Worm (Caenorhabditis elegans): ENCODE measurements around the gene C04G2.5.

C04G2.5 gene

ce11 chrIV:10095171-10095570, at the start of gene C04G2.5, which contains the start of gene msp-36:
Gene C04G2.5, minus strand, starts transcription at chrIV:10095271.
Gene msp-36, plus strand, starts transcription at chrIV:10095433.
- TF ChIP-seq unc-62 (GFP tag; optimal IDR thresholded peaks at IDR 0.05): no peak

ce11 chrIV:10144487-10144886, 49.4 kb upstream of the C04G2.5 start:
- no peak for TF ChIP-seq unc-62 (GFP tag; optimal IDR thresholded peaks at IDR 0.05)

DNA sequence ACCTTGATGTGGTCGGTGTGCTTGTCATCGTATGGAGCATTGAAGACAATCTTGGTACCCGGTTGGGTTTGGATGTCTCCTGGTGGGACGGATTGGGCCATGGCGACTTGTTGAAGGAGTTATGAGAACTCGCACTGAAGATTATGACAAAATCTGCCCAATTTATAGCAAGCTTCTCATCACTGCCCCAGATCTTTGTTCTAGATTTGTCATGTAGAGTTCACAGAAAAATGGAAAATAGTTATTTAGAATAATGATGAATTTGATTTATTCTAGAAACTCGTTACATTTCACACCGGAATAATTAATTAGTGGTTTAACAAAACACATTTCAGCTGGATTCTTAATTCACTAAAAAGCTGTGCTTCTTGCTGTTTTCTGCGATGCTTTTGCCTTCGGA, 48.6 kb upstream of the C04G2.5 start, which contains the start of gene msp-38:
Gene msp-38, minus strand, starts transcription at position 101 of the 400 bp plus-strand sequence.
- TF ChIP-seq unc-62 (GFP tag; optimal IDR thresholded peaks at IDR 0.05): no peak

- TF ChIP-seq unc-62 (GFP tag; optimal IDR thresholded peaks at IDR 0.05): no peak
Observed at ce11 chrIV:10141930-10142505, 46.9 kb upstream of the C04G2.5 start, which contains the start of the genes gst-2, gst-4 and dhs-12. Gene gst-2, minus strand, starts transcription at chrIV:10142061. Gene gst-4, plus strand, starts transcription at chrIV:10142225. Gene dhs-12, plus strand, starts transcription at chrIV:10142455.

ce11 chrIV:10140143-10140542, 45.1 kb upstream of the C04G2.5 start, which contains the start of gene gst-3:
Gene gst-3, minus strand, starts transcription at chrIV:10140243.
- TF ChIP-seq unc-62 (GFP tag; optimal IDR thresholded peaks at IDR 0.05): no peak

ce11 chrIV:10137804-10138203, 42.7 kb upstream of the C04G2.5 start, which contains the start of gene K08F4.12:
Gene K08F4.12, plus strand, starts transcription at chrIV:10138104.
- no peak for TF ChIP-seq unc-62 (GFP tag; optimal IDR thresholded peaks at IDR 0.05)

DNA sequence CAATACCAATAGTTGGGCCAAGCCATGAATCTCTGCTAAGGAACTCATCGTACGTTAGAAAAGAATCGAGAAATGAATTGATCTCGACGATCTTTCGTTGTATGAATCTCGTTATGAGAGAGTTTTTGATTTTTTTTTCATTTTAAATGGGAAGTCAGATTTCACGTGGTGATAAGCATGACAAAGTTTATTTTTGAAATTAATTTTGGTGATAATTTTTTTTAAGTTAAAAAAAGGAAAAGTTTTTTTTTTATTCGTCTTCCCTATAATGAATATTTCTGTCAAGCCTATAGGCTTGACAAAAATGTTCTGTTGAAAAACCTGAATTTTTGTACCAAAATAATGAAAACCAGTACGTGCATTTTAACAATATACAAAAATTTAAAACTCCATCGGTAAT, 40.7 kb upstream of the C04G2.5 start, which contains the start of gene K08F4.5:
Gene K08F4.5, minus strand, starts transcription at position 101 of the 400 bp plus-strand sequence.
- no peak for TF ChIP-seq unc-62 (GFP tag; optimal IDR thresholded peaks at IDR 0.05)

DNA sequence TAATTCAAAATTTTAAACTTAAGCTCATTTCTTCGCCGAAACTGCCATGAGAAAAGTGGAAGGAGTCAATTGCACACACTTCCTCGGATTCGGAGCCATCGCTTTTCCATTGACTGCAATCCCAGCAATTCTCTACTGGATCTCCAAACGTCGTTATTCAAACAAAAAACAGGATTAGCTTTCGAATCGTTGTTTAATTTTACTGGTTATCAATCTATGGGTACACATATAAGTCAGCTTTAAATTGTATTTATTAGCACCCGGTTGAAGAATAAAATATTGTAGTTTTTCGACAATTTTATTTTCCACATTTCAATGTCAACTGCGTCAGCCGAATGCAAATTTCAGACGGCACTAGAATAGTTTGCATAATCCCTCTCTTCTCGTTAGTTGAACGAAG, 34.9 kb upstream of the C04G2.5 start, which contains the start of gene glt-3:
Gene glt-3, plus strand, starts transcription at position 301 of the 400 bp plus-strand sequence.
- TF ChIP-seq unc-62 (GFP tag; optimal IDR thresholded peaks at IDR 0.05): no peak

DNA sequence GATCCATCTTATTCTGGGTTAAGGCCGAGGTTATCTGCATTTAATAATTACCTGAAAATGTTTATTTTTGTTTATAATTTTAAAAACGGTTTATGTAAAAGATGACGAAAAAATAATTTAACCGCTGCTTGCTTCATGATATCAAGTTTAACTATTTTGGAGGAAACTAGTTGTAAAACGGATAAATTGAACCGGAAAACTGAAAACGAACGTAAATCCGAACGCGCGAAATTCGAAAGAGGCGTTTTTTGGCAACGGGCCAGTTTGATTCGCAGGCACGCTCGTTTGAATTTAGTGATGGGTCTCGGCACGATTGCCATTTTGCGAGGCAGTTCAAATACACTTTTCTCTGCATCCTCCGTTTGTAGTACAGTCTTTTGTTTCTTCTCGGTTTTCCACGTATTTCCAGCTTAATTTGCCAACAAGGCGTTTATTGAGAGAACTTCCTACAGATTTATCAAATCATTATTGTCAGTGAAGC, 33.9 kb upstream of the C04G2.5 start, which contains the start of the genes gtbp-1 and K08F4.3:
Gene gtbp-1, minus strand, starts transcription at position 51 of the 481 bp plus-strand sequence.
Gene K08F4.3, plus strand, starts transcription at position 352 of the 481 bp plus-strand sequence.
- TF ChIP-seq unc-62 (GFP tag; optimal IDR thresholded peaks at IDR 0.05): no peak

- TF ChIP-seq unc-62 (GFP tag; optimal IDR thresholded peaks at IDR 0.05): no peak
Observed at ce11 chrIV:10128446-10128845, 33.4 kb upstream of the C04G2.5 start.

- no peak for TF ChIP-seq unc-62 (GFP tag; optimal IDR thresholded peaks at IDR 0.05)
Observed at ce11 chrIV:10126544-10126943, 31.5 kb upstream of the C04G2.5 start, which contains the start of gene ctf-18. Gene ctf-18, minus strand, starts transcription at chrIV:10126644.

ce11 chrIV:10122205-10122604, 27.1 kb upstream of the C04G2.5 start, which contains the start of gene irld-21:
Gene irld-21, minus strand, starts transcription at chrIV:10122305.
- no peak for TF ChIP-seq unc-62 (GFP tag; optimal IDR thresholded peaks at IDR 0.05)

DNA sequence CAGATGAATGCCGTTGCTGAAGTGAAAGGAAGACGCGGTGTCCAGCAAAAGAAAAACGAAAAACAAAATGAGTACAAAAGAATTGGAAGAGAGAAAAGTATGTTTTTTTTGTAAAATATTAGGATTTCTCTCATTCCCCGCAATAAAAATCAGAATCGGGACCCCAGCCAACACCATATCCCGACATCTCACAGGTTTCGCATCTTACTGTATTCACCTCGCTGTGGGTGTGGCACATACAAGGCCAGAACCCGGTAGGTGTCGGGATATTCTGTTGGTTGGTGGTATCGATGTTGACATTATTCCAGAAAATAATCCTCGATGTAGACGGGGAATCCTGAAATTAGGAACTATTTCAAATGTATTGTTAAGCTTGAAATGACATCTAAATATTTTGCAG, 21.7 kb upstream of the C04G2.5 start:
- TF ChIP-seq unc-62 (GFP tag; optimal IDR thresholded peaks at IDR 0.05): no peak

ce11 chrIV:10115142-10115541, 20.1 kb upstream of the C04G2.5 start, which contains the start of gene C04G2.10:
Gene C04G2.10, plus strand, starts transcription at chrIV:10115442.
- no peak for TF ChIP-seq unc-62 (GFP tag; optimal IDR thresholded peaks at IDR 0.05)

DNA sequence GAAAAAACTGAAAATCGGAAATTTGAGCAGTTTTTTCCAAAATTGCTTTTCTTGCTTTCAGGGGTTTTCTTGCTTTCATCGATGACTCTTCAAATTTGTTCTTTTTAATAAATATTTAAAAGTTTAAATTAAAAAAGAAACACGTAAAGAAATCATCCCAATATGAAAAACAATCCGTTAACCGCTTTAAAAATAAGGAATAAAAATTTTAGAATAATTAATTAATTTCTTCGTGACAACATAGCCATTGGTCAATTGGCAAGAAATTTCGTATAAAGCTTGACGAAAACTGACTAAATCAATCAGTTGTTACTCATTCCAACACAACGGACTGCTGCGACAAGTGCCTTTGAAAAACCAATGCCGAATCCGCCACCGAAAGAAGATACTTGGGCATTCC, 17.5 kb upstream of the C04G2.5 start, which contains the start of gene nsph-3.2:
Gene nsph-3.2, plus strand, starts transcription at position 301 of the 400 bp plus-strand sequence.
- no peak for TF ChIP-seq unc-62 (GFP tag; optimal IDR thresholded peaks at IDR 0.05)

DNA sequence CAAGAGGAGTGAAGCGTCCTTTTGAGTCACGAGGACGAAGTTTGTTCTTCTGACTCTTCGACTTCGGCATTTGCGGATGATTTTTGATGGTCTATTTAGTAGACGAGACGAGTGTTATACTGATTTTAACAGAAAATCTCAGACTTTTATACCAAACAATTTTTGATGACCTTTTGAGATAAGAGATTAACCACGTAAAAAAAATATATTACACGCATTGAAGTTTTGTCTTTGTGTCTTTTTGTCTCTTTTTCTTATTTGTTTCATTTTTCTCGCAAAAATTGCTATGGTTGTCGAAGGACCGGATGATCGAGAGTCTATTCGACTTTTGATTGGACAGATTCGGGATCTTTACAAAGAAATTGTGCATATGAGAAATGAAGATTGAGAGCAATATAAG, 16.4 kb upstream of the C04G2.5 start, which contains the start of gene spch-1:
Gene spch-1, minus strand, starts transcription at position 101 of the 400 bp plus-strand sequence.
- TF ChIP-seq unc-62 (GFP tag; optimal IDR thresholded peaks at IDR 0.05): no peak
